Worm (Caenorhabditis elegans) whole organism, L1 larva: Measurements from ENCODE around the gene srx-3.

ENCODE experiments used
- C16A3.4 ChIP-seq: fragments of 150-350 bp; optimal IDR thresholded peaks from 2 replicates; lab custom pipeline; 2014; ENCODE audit warnings: missing biosample characterization, missing genetic modification characterization
- aly-2 ChIP-seq: fragments of 150-350 bp; optimal IDR thresholded peaks from 2 replicates; lab custom pipeline; 2014; ENCODE audit warnings: missing biosample characterization, missing genetic modification characterization
- blmp-1 ChIP-seq: fragments of 150-350 bp; optimal IDR thresholded peaks from 2 replicates; lab custom pipeline; 2014; ENCODE audit warnings: missing biosample characterization, missing genetic modification characterization
- dpl-1 ChIP-seq, 3 experiments: fragments of 150-350 bp in 2 of 3; sonication (generic microtip) in 1 of 3; optimal IDR thresholded peaks; 2 replicates each; lab custom pipeline; 2014 to 2017; ENCODE audit warnings: missing biosample characterization in 3 of 3, missing genetic modification characterization in 3 of 3, missing genetic modification reagents in 3 of 3
- dsc-1 ChIP-seq: sonication (generic microtip); optimal IDR thresholded peaks from 2 replicates; lab custom pipeline; 2016; ENCODE audit warnings: mild to moderate bottlenecking, missing genetic modification characterization, missing compliant biosample characterization
- efl-1 ChIP-seq, 4 experiments: fragments of 150-350 bp; optimal IDR thresholded peaks in 3 of 4; peaks in 1 of 4; 1 replicate in 1 of 4; 2 replicates in 3 of 4; lab custom pipeline; 2014; ENCODE audit warnings: missing biosample characterization in 2 of 4, missing genetic modification characterization in 2 of 4, missing genetic modification reagents in 2 of 4
- efl-3 ChIP-seq: fragments of 200-800 bp; sonication (Bioruptor generic); optimal IDR thresholded peaks from 2 replicates; lab custom pipeline; 2018; ENCODE audit warnings: mild to moderate bottlenecking, missing genetic modification characterization, missing compliant biosample characterization
- elt-2 ChIP-seq: sonication (generic microtip); optimal IDR thresholded peaks from 2 replicates; lab custom pipeline; 2016; ENCODE audit warnings: missing genetic modification characterization, mild to moderate bottlenecking, inconsistent platforms, missing compliant biosample characterization, missing genetic modification reagents
- elt-3 ChIP-seq, 6 experiments: fragments of 150-350 bp in 1 of 6; sonication (generic microtip); optimal IDR thresholded peaks; 2 replicates each; lab custom pipeline; 2017 to 2018; ENCODE audit warnings: missing biosample characterization in 6 of 6, missing genetic modification characterization in 6 of 6, inconsistent platforms in 1 of 6
- fkh-8 ChIP-seq: sonication (generic microtip); optimal IDR thresholded peaks from 2 replicates; lab custom pipeline; 2016; ENCODE audit warnings: mild to moderate bottlenecking, missing genetic modification characterization, missing compliant biosample characterization
- jun-1 ChIP-seq: fragments of 150-350 bp; optimal IDR thresholded peaks from 2 replicates; lab custom pipeline; 2014; ENCODE audit warnings: missing biosample characterization, missing genetic modification reagents, missing genetic modification characterization
- lin-13 ChIP-seq: fragments of 150-350 bp; optimal IDR thresholded peaks from 2 replicates; lab custom pipeline; 2014; ENCODE audit warnings: missing biosample characterization, missing genetic modification reagents, missing genetic modification characterization
- lin-14 ChIP-seq: fragments of 200-800 bp; sonication (Bioruptor generic); optimal IDR thresholded peaks from 2 replicates; lab custom pipeline; 2018; ENCODE audit warnings: mild to moderate bottlenecking, missing genetic modification characterization, moderate library complexity, missing compliant biosample characterization
- mef-2 ChIP-seq: fragments of 150-350 bp; optimal IDR thresholded peaks from 2 replicates; lab custom pipeline; 2014; ENCODE audit warnings: missing biosample characterization, missing genetic modification characterization
- nhr-11 ChIP-seq: fragments of 150-350 bp; optimal IDR thresholded peaks from 2 replicates; lab custom pipeline; 2014; ENCODE audit warnings: missing biosample characterization, missing genetic modification characterization
- nhr-47 ChIP-seq: sonication (generic microtip); optimal IDR thresholded peaks from 2 replicates; lab custom pipeline; 2016; ENCODE audit warnings: mild to moderate bottlenecking, missing genetic modification characterization, moderate library complexity, missing compliant biosample characterization
- nhr-71 ChIP-seq: sonication (generic microtip); optimal IDR thresholded peaks from 2 replicates; lab custom pipeline; 2016; ENCODE audit warnings: mild to moderate bottlenecking, missing genetic modification characterization, moderate library complexity, missing compliant biosample characterization
- nhr-84 ChIP-seq: sonication (generic microtip); optimal IDR thresholded peaks from 2 replicates; lab custom pipeline; 2017; ENCODE audit warnings: missing biosample characterization, missing genetic modification characterization
- nhr-85 ChIP-seq: sonication (generic microtip); peaks from one replicate; lab custom pipeline; 2016; ENCODE audit warnings: missing genetic modification characterization, inconsistent platforms, missing compliant biosample characterization
- nhr-90 ChIP-seq: sonication (generic microtip); optimal IDR thresholded peaks from 2 replicates; lab custom pipeline; 2016; ENCODE audit warnings: mild to moderate bottlenecking, missing genetic modification characterization, missing compliant biosample characterization; ENCODE audit not compliant: poor library complexity
- pax-3 ChIP-seq: fragments of 200-800 bp; sonication (Bioruptor generic); optimal IDR thresholded peaks from 2 replicates; lab custom pipeline; 2018; ENCODE audit warnings: mild to moderate bottlenecking, missing genetic modification characterization, moderate library complexity, missing compliant biosample characterization
- pqm-1 ChIP-seq: sonication (generic microtip); optimal IDR thresholded peaks from 3 replicates; lab custom pipeline; 2017; ENCODE audit warnings: missing biosample characterization, missing genetic modification characterization
- sox-4 ChIP-seq: sonication (generic microtip); optimal IDR thresholded peaks from 2 replicates; lab custom pipeline; 2016; ENCODE audit warnings: missing genetic modification characterization, missing compliant biosample characterization
- sptf-1 ChIP-seq: fragments of 150-350 bp; optimal IDR thresholded peaks from 2 replicates; lab custom pipeline; 2014; ENCODE audit warnings: missing biosample characterization, missing genetic modification characterization
- sup-37 ChIP-seq: fragments of 200-800 bp; sonication (Bioruptor generic); optimal IDR thresholded peaks from 2 replicates; lab custom pipeline; 2018; ENCODE audit warnings: mild to moderate bottlenecking, missing genetic modification characterization, missing compliant biosample characterization
- swsn-7 ChIP-seq: sonication (generic microtip); optimal IDR thresholded peaks from 2 replicates; lab custom pipeline; 2016; ENCODE audit warnings: missing genetic modification characterization, missing compliant biosample characterization
- tlp-1 ChIP-seq: fragments of 150-350 bp; optimal IDR thresholded peaks from 2 replicates; lab custom pipeline; 2014; ENCODE audit warnings: missing biosample characterization, missing genetic modification characterization
- unc-130 ChIP-seq: fragments of 150-350 bp; optimal IDR thresholded peaks from 2 replicates; lab custom pipeline; 2017; ENCODE audit warnings: missing biosample characterization, missing genetic modification characterization, inconsistent platforms
- unc-30 ChIP-seq: sonication (generic microtip); optimal IDR thresholded peaks from 2 replicates; lab custom pipeline; 2017; ENCODE audit warnings: missing biosample characterization, missing genetic modification characterization
- unc-62 ChIP-seq: fragments of 150-350 bp; optimal IDR thresholded peaks from 2 replicates; lab custom pipeline; 2014; ENCODE audit warnings: missing biosample characterization, missing genetic modification reagents, missing genetic modification characterization
- vab-15 ChIP-seq: sonication (generic microtip); optimal IDR thresholded peaks from 2 replicates; lab custom pipeline; 2017; ENCODE audit warnings: missing genotype, mild to moderate bottlenecking, missing genetic modification characterization, missing compliant biosample characterization
- ztf-11 ChIP-seq, 2 experiments: sonication (generic microtip); optimal IDR thresholded peaks; 2 replicates each; lab custom pipeline; 2016 to 2017; ENCODE audit warnings: missing genetic modification characterization in 2 of 2, missing biosample characterization in 1 of 2, missing compliant biosample characterization in 1 of 2
- ztf-4 ChIP-seq: fragments of 150-350 bp; optimal IDR thresholded peaks from 2 replicates; lab custom pipeline; 2014; ENCODE audit warnings: missing biosample characterization, missing genetic modification characterization

The srx-3 gene

DNA sequence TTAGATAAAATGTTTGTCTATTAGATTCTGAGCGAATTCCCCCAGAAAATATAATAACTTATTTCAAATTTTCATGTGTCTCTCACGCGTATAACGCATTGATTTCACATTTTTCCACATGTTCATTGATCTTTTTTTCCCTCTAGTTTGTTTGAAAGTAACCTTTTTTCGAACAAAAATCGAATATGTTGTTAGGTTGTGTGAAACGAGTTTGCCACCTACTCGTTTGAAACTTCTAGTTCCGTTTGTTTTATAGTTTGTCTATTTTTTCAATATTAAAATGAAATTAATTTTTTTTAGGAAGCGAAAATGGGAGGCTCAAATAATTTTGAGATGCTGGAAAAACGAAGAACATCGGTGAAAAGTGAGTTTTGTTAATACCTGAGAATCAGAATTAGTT lies 24.9 kb downstream of the srx-3 start, which contains the start of gene C25E10.5:
Gene C25E10.5 (plus strand): TSS at position 301 of the 400 bp plus-strand sequence.
- no peak for TF ChIP-seq efl-1 (optimal IDR thresholded peaks at IDR 0.05; lab: Kevin White, UChicago)
- peak in 1 of 2 experiments; percentile 40 for TF ChIP-seq efl-1 (GFP tag; optimal IDR thresholded peaks at IDR 0.05 in 1 of 2; lab: Kevin White, UChicago)
- TF ChIP-seq tlp-1 (tag; lab: Kevin White, UChicago), result no peak
- no peak for TF ChIP-seq elt-3 (tag; optimal IDR thresholded peaks at IDR 0.05; lab: Kevin White, UChicago)

DNA sequence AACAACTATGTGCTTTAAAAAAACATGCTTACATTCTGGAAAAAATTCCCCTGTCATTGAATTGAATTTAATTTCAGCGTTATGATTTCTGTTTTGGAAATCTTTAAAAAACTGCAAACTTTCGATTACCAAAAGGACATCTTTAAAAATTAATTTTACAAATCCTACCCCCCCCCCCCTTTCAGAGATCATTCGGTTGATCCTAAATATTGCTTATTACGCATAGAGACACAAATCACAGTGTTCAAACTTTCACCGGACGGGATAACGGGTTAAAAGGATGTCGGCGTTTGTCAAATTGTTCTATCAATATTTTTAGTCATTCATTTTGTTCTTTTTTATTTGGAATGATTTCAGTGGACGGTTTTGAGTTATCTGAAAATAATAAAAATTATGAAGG lies 27.9 kb downstream of the srx-3 start, which contains the start of gene C25E10.4:
Gene C25E10.4 (plus strand): TSS at position 301 of the 400 bp plus-strand sequence.
- TF ChIP-seq blmp-1 (tag; lab: Kevin White, UChicago), result peak; percentile 33
- no peak for TF ChIP-seq efl-1 (optimal IDR thresholded peaks at IDR 0.05; lab: Kevin White, UChicago)
- peak in 1 of 2 experiments; percentile 43 for TF ChIP-seq efl-1 (GFP tag; optimal IDR thresholded peaks at IDR 0.05 in 1 of 2; lab: Kevin White, UChicago)
- no peak for TF ChIP-seq nhr-71 (tag; lab: Kevin White, UChicago)
- TF ChIP-seq nhr-47, result no peak
- TF ChIP-seq nhr-84 (tag; lab: Kevin White, UChicago), result no peak

DNA sequence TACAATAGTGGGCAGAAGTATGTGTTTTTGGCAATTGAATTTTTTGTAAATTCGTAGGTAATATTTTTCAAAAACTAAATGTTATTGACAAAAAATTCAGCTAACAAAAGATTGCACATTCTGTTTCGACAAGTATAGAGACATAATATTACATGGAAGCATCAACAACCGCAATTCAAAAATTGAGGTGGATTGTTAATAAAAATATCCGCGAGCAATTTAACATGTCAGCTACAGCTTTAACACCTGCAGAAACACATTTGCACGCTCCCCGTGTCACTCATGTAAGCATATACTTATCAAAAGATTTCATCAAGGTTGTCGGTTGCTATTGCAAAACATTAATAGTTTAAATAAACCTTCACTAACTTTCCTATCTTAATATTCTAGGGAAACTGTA lies 30.3 kb downstream of the srx-3 start, which contains the start of gene srsx-34:
Gene srsx-34 (plus strand): TSS at position 301 of the 400 bp plus-strand sequence.
- no peak for TF ChIP-seq nhr-71 (tag; lab: Kevin White, UChicago)
- TF ChIP-seq sptf-1, result no peak
- no peak for TF ChIP-seq elt-2 (tag; lab: Kevin White, UChicago)
- no peak for TF ChIP-seq ztf-4 (tag; lab: Kevin White, UChicago)
- TF ChIP-seq unc-30 (tag; lab: Kevin White, UChicago), result no peak
- TF ChIP-seq sup-37 (GFP tag; lab: Kevin White, UChicago), result no peak

DNA sequence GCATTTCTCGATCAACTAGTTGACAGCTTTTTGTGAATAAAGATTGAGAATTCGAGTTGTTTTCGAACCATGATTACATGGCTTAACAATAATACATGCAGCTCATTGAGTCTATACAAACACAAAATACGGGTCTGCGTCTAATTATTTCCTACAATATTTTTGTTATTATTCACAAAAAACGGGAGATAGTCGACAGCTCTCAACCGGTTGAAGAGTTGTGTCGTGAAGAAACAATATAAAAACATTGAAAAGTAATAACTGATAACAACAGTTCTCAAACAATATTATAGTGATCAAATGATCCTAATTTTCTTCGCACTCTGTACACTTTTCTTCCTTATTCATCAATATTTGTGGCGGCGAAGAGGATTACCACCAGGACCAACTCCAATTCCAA lies 35.7 kb downstream of the srx-3 start, which contains the start of gene cyp-33B1:
Gene cyp-33B1 (plus strand): TSS at position 301 of the 400 bp plus-strand sequence.
- TF ChIP-seq lin-14 (GFP tag; lab: Kevin White, UChicago), result no peak
- TF ChIP-seq lin-13 (GFP tag; lab: Kevin White, UChicago), result no peak
- TF ChIP-seq unc-30 (tag; lab: Kevin White, UChicago), result no peak
- no peak for TF ChIP-seq pqm-1

ce11 chrV:9044871-9045270 lies 39.5 kb downstream of the srx-3 start, which contains the start of gene nhr-30:
Gene nhr-30, plus strand, starts transcription at chrV:9045171.
- no peak for TF ChIP-seq sup-37 (GFP tag; lab: Kevin White, UChicago)
- TF ChIP-seq swsn-7 (tag; lab: Kevin White, UChicago), result no peak
- TF ChIP-seq vab-15 (tag; lab: Kevin White, UChicago), result no peak
- TF ChIP-seq efl-3 (GFP tag; lab: Kevin White, UChicago), result no peak

DNA sequence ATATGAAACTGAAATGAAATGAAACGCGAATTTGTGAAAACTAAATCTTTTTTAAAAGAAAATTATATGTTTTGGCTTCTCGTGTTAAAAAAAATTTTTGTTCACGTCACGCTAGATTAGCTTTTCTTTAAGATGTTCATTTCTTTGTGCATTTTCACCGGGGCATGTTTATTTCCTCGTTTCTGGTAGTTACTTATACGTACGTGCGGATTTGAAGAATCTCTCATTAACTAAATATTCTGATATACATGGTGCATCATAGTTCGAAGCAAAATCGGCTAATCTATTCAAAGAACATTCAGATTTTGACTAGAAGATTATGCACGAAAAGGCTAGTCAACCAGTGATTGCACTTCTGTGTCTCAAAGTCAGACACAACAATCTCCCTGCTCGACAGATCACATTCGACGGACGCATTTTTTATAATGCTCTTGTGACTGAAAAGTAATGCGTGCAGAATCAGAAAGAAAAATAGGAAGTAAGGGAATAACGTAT lies 42.3 kb downstream of the srx-3 start, which contains the start of gene C25E10.17:
Gene C25E10.17 (minus strand): TSS at position 51 of the 495 bp plus-strand sequence.
- TF ChIP-seq sptf-1, result no peak
- TF ChIP-seq pax-3 (tag; lab: Kevin White, UChicago), result peak; percentile 44
- no peak for TF ChIP-seq jun-1
- peak; percentile 67 for TF ChIP-seq dsc-1 (tag; lab: Kevin White, UChicago)
- no peak for TF ChIP-seq C16A3.4 (tag; lab: Kevin White, UChicago)
- TF ChIP-seq mef-2 (tag; lab: Kevin White, UChicago), result no peak
- peak; percentile 89 for TF ChIP-seq fkh-8 (tag; lab: Kevin White, UChicago)
- TF ChIP-seq unc-130, result no peak
- no peak for TF ChIP-seq unc-62 (GFP tag; lab: Kevin White, UChicago)
- no peak for TF ChIP-seq aly-2
- TF ChIP-seq nhr-47, result peak; percentile 43
- peak; percentile 58 for TF ChIP-seq sox-4 (tag; lab: Kevin White, UChicago)
- no peak for TF ChIP-seq dpl-1 (GFP tag; optimal IDR thresholded peaks at IDR 0.05; lab: Kevin White, UChicago)
- TF ChIP-seq ztf-11 (tag; optimal IDR thresholded peaks at IDR 0.05; lab: Kevin White, UChicago), result no peak
- TF ChIP-seq nhr-90 (tag; lab: Kevin White, UChicago), result no peak
- peak; percentile 42 for TF ChIP-seq nhr-71 (tag; lab: Kevin White, UChicago)
- TF ChIP-seq nhr-85 (tag; lab: Kevin White, UChicago), result no peak
- TF ChIP-seq nhr-11, result peak; percentile 37
- no peak for TF ChIP-seq nhr-84 (tag; lab: Kevin White, UChicago)
- TF ChIP-seq lin-14 (GFP tag; lab: Kevin White, UChicago), result peak; percentile 13
